Worm (Caenorhabditis elegans): Measurements from ENCODE around the gene F15A4.10.

F15A4.10 gene

ce11 chrII:12494556-12495131 lies 9.7 kb upstream of the F15A4.10 start, which contains the start of gene col-85:
Gene col-85, minus strand, starts transcription at chrII:12495095.
- TF ChIP-seq nhr-6 (tag; optimal IDR thresholded peaks at IDR 0.05): peak; percentile 47
- no peak for TF ChIP-seq elt-3 (tag; optimal IDR thresholded peaks at IDR 0.05)
- TF ChIP-seq C34F6.9 (tag; optimal IDR thresholded peaks at IDR 0.05): peak; percentile 56
- no peak for TF ChIP-seq alr-1 (tag; optimal IDR thresholded peaks at IDR 0.05)
- no peak for TF ChIP-seq nhr-237 (tag; optimal IDR thresholded peaks at IDR 0.05)
- no peak for TF ChIP-seq nhr-10 (tag; optimal IDR thresholded peaks at IDR 0.05)
- TF ChIP-seq sma-3 (GFP tag; optimal IDR thresholded peaks at IDR 0.05): peak; percentile 65
- peak; percentile 54 for TF ChIP-seq Y55F3AM.14 (GFP tag; optimal IDR thresholded peaks at IDR 0.05)
- peak; percentile 49 for TF ChIP-seq fos-1 (tag; optimal IDR thresholded peaks at IDR 0.05)
- no peak for TF ChIP-seq ceh-16 (tag; optimal IDR thresholded peaks at IDR 0.05)
- peak; percentile 92 for TF ChIP-seq snpc-4 (tag; optimal IDR thresholded peaks at IDR 0.05)
- TF ChIP-seq nhr-129 (tag; optimal IDR thresholded peaks at IDR 0.05): peak; percentile 75
- no peak for TF ChIP-seq unc-39 (tag; optimal IDR thresholded peaks at IDR 0.05)
- TF ChIP-seq sma-9 (GFP tag; optimal IDR thresholded peaks at IDR 0.05): peak; percentile 85
- TF ChIP-seq sma-9 (tag; optimal IDR thresholded peaks at IDR 0.05): no peak
- TF ChIP-seq ztf-4 (tag; optimal IDR thresholded peaks at IDR 0.05): no peak
- no peak for TF ChIP-seq aly-2 (tag; optimal IDR thresholded peaks at IDR 0.05)
- no peak for TF ChIP-seq ztf-11 (tag; optimal IDR thresholded peaks at IDR 0.05)
- no peak for TF ChIP-seq R02D3.7 (tag; optimal IDR thresholded peaks at IDR 0.05)
- TF ChIP-seq lin-11 (tag; optimal IDR thresholded peaks at IDR 0.05): peak; percentile 69
- no peak for TF ChIP-seq nhr-23 (tag; optimal IDR thresholded peaks at IDR 0.05)
- TF ChIP-seq nhr-12 (tag; optimal IDR thresholded peaks at IDR 0.05): no peak
- TF ChIP-seq lsy-2 (tag; optimal IDR thresholded peaks at IDR 0.05): peak; percentile 68 to 70
- TF ChIP-seq lin-39 (tag; optimal IDR thresholded peaks at IDR 0.05): no peak
- TF ChIP-seq sem-4 (tag; optimal IDR thresholded peaks at IDR 0.05): peak; percentile 46
- no peak for TF ChIP-seq nhr-25 (tag; optimal IDR thresholded peaks at IDR 0.05)
- peak; percentile 71 for TF ChIP-seq unc-55 (GFP tag; optimal IDR thresholded peaks at IDR 0.05)
- TF ChIP-seq gmeb-1 (tag; optimal IDR thresholded peaks at IDR 0.05): peak; percentile 69
- no peak for TF ChIP-seq ZK546.5 (tag; optimal IDR thresholded peaks at IDR 0.05)
- no peak for TF ChIP-seq mbf-1 (tag; optimal IDR thresholded peaks at IDR 0.05)
- no peak for TF ChIP-seq elt-1 (tag; optimal IDR thresholded peaks at IDR 0.05)
- peak; percentile 60 for TF ChIP-seq crh-2 (tag; optimal IDR thresholded peaks at IDR 0.05)
- TF ChIP-seq lin-13 (GFP tag; optimal IDR thresholded peaks at IDR 0.05): no peak
- no peak for TF ChIP-seq nhr-77 (tag; optimal IDR thresholded peaks at IDR 0.05)
- TF ChIP-seq skn-1 (tag; optimal IDR thresholded peaks at IDR 0.05): no peak
- no peak for TF ChIP-seq unc-62 (GFP tag; optimal IDR thresholded peaks at IDR 0.05)
- no peak for TF ChIP-seq blmp-1 (tag; optimal IDR thresholded peaks at IDR 0.05; ENCODE audit: insufficient read depth)
- TF ChIP-seq F13H6.1 (tag; optimal IDR thresholded peaks at IDR 0.05): peak; percentile 67
- no peak for TF ChIP-seq dmd-4 (tag; optimal IDR thresholded peaks at IDR 0.05)
- TF ChIP-seq mab-5 (tag; optimal IDR thresholded peaks at IDR 0.05): no peak
- TF ChIP-seq nhr-21 (tag; optimal IDR thresholded peaks at IDR 0.05): peak; percentile 60
- TF ChIP-seq nhr-11 (tag; optimal IDR thresholded peaks at IDR 0.05): peak; percentile 8
- peak; percentile 53 for TF ChIP-seq egl-27 (tag; optimal IDR thresholded peaks at IDR 0.05)
- TF ChIP-seq zag-1 (tag; optimal IDR thresholded peaks at IDR 0.05): no peak
- no peak for TF ChIP-seq mdl-1 (tag; optimal IDR thresholded peaks at IDR 0.05)
- no peak for TF ChIP-seq ztf-1 (GFP tag; conservative IDR thresholded peaks at IDR 0.05)
- TF ChIP-seq ceh-82 (tag; optimal IDR thresholded peaks at IDR 0.05): no peak
- no peak for TF ChIP-seq ama-1 (optimal IDR thresholded peaks at IDR 0.05)
- TF ChIP-seq peb-1 (tag; optimal IDR thresholded peaks at IDR 0.05): no peak

Data from whole organism, L2 larva.